Fruit fly (Drosophila melanogaster) whole organism, embryonic: ENCODE measurements around the gene CG17929.

Source experiments
- Blimp-1 ChIP-seq: fragments of 200-800 bp; sonication (Bioruptor generic); optimal IDR thresholded peaks from 3 replicates; lab custom pipeline; 2018; ENCODE audit warnings: missing biosample characterization, missing genetic modification characterization, mild to moderate bottlenecking, moderate library complexity, missing genetic modification reagents
- BtbVII ChIP-seq: fragments of 200-800 bp; sonication (Bioruptor generic); optimal IDR thresholded peaks from 3 replicates; lab custom pipeline; 2017; ENCODE audit warnings: missing biosample characterization, mild to moderate bottlenecking, missing genetic modification characterization
- CG11085 ChIP-seq: fragments of 200-800 bp; sonication (Bioruptor generic); IDR thresholded peaks from 2 replicates; pipeline ENCODE4 v1.3.6; 2022; ENCODE audit warnings: missing biosample characterization, missing genetic modification characterization
- CG12391 ChIP-seq: fragments of 200-800 bp; sonication (Bioruptor generic); optimal IDR thresholded peaks from 3 replicates; lab custom pipeline; 2018; ENCODE audit warnings: missing biosample characterization, mild to moderate bottlenecking, missing genetic modification characterization, moderate library complexity
- CG12744 ChIP-seq: fragments of 200-800 bp; sonication (Bioruptor generic); optimal IDR thresholded peaks from 2 replicates; lab custom pipeline; 2016; ENCODE audit warnings: missing biosample characterization, missing genetic modification characterization
- CG14667 ChIP-seq: fragments of 200-800 bp; sonication (Bioruptor generic); IDR thresholded peaks from 2 replicates; pipeline ENCODE4 v1.3.6; 2022; ENCODE audit warnings: missing biosample characterization, missing genetic modification characterization
- CG15011 ChIP-seq: fragments of 200-800 bp; sonication (Bioruptor generic); optimal IDR thresholded peaks from 3 replicates; lab custom pipeline; 2018; ENCODE audit warnings: missing biosample characterization, mild to moderate bottlenecking, missing genetic modification characterization
- CG15514 ChIP-seq: fragments of 200-800 bp; sonication (Bioruptor generic); optimal IDR thresholded peaks from 3 replicates; lab custom pipeline; 2017; ENCODE audit warnings: missing biosample characterization, missing genetic modification characterization, mild to moderate bottlenecking, moderate library complexity, missing genetic modification reagents
- CG15696 ChIP-seq: fragments of 200-800 bp; sonication (Bioruptor generic); optimal IDR thresholded peaks from 2 replicates; lab custom pipeline; 2019; ENCODE audit warnings: missing biosample characterization, mild to moderate bottlenecking, missing genetic modification characterization, moderate library complexity
- CG2875 ChIP-seq: fragments of 200-800 bp; sonication (Bioruptor generic); optimal IDR thresholded peaks from 2 replicates; lab custom pipeline; 2017; ENCODE audit warnings: missing biosample characterization, mild to moderate bottlenecking, missing genetic modification characterization, missing genetic modification reagents
- CG30020 ChIP-seq: fragments of 200-800 bp; optimal IDR thresholded peaks from 2 replicates; lab custom pipeline; 2019; ENCODE audit warnings: missing biosample characterization, mild to moderate bottlenecking, missing genetic modification characterization, moderate library complexity
- CG30403 ChIP-seq: fragments of 200-800 bp; sonication (Bioruptor generic); optimal IDR thresholded peaks from 3 replicates; lab custom pipeline; 2016; ENCODE audit warnings: missing biosample characterization, missing genetic modification characterization
- CG31388 ChIP-seq: fragments of 200-800 bp; sonication (Bioruptor generic); optimal IDR thresholded peaks from 2 replicates; lab custom pipeline; 2016; ENCODE audit warnings: missing biosample characterization, missing genetic modification characterization
- CG31441 ChIP-seq: fragments of 200-800 bp; sonication (Bioruptor generic); IDR thresholded peaks from 2 replicates; pipeline ENCODE4 v1.3.6; 2022; ENCODE audit warnings: missing biosample characterization, missing genetic modification characterization
- CG3163 ChIP-seq: fragments of 200-800 bp; sonication (Bioruptor generic); optimal IDR thresholded peaks from 3 replicates; lab custom pipeline; 2016; ENCODE audit warnings: missing biosample characterization, missing genetic modification characterization
- CG32772 ChIP-seq: fragments of 200-800 bp; sonication (Bioruptor generic); IDR thresholded peaks from 2 replicates; pipeline ENCODE4 v1.3.6; 2022; ENCODE audit warnings: missing biosample characterization, missing genetic modification characterization
- CG4404 ChIP-seq: fragments of 200-800 bp; sonication (Bioruptor generic); IDR thresholded peaks from 2 replicates; pipeline ENCODE4 v1.3.6; 2022; ENCODE audit warnings: missing biosample characterization, missing genetic modification characterization
- CG6791 ChIP-seq: fragments of 200-800 bp; sonication (Bioruptor generic); IDR thresholded peaks from 3 replicates; pipeline ENCODE4 v1.3.6; 2022; ENCODE audit warnings: missing biosample characterization, missing genetic modification characterization; ENCODE audit not compliant: partially characterized antibody
- CG7745 ChIP-seq: fragments of 200-800 bp; sonication (Bioruptor generic); optimal IDR thresholded peaks from 2 replicates; lab custom pipeline; 2018; ENCODE audit warnings: missing biosample characterization, mild to moderate bottlenecking, missing genetic modification characterization, moderate library complexity
- D19A ChIP-seq: fragments of 200-800 bp; optimal IDR thresholded peaks from 3 replicates; lab custom pipeline; 2019; ENCODE audit warnings: missing biosample characterization, mild to moderate bottlenecking, missing genetic modification characterization, moderate library complexity
- D19B ChIP-seq: fragments of 200-800 bp; sonication (Bioruptor generic); optimal IDR thresholded peaks from 2 replicates; lab custom pipeline; 2017; ENCODE audit warnings: missing biosample characterization, mild to moderate bottlenecking, missing genetic modification characterization
- Dip2 ChIP-seq: fragments of 200-800 bp; sonication (Bioruptor generic); IDR thresholded peaks from 2 replicates; pipeline ENCODE4 v1.3.6; 2022; ENCODE audit warnings: missing biosample characterization, missing genetic modification characterization
- Doc3 ChIP-seq: fragments of 200-800 bp; sonication (Bioruptor generic); IDR thresholded peaks from 3 replicates; pipeline ENCODE4 v1.3.6; 2022; ENCODE audit warnings: missing biosample characterization, missing genetic modification characterization; ENCODE audit not compliant: partially characterized antibody
- HLH3B ChIP-seq: fragments of 200-800 bp; sonication (Bioruptor generic); IDR thresholded peaks from 2 replicates; pipeline ENCODE4 v1.3.6; 2022; ENCODE audit warnings: missing biosample characterization, missing genetic modification characterization
- HLH4C ChIP-seq: fragments of 200-800 bp; sonication (Bioruptor generic); IDR thresholded peaks from 3 replicates; pipeline ENCODE4 v1.3.6; 2022; ENCODE audit warnings: missing biosample characterization, missing genetic modification characterization; ENCODE audit not compliant: partially characterized antibody
- Hey ChIP-seq: fragments of 200-800 bp; sonication (Bioruptor generic); optimal IDR thresholded peaks from 3 replicates; lab custom pipeline; 2018; ENCODE audit warnings: missing biosample characterization, mild to moderate bottlenecking, missing genetic modification characterization
- Kr ChIP-seq: fragments of 200-800 bp; sonication (Bioruptor generic); optimal IDR thresholded peaks from 2 replicates; lab custom pipeline; 2017; ENCODE audit warnings: missing biosample characterization, mild to moderate bottlenecking, missing genetic modification characterization
- MBD-R2 ChIP-seq: fragments of 200-800 bp; sonication (Bioruptor generic); IDR thresholded peaks from 2 replicates; pipeline ENCODE4 v1.3.6; 2022; ENCODE audit warnings: missing biosample characterization, missing genetic modification characterization
- Max ChIP-seq: fragments of 200-800 bp; sonication (Bioruptor generic); optimal IDR thresholded peaks from 2 replicates; lab custom pipeline; 2016; ENCODE audit warnings: missing biosample characterization, mild to moderate bottlenecking, missing genetic modification characterization
- Myb ChIP-seq: fragments of 200-800 bp; sonication (Bioruptor generic); optimal IDR thresholded peaks from 2 replicates; lab custom pipeline; 2016; ENCODE audit warnings: missing biosample characterization, missing genetic modification characterization
- Nf-YA ChIP-seq: fragments of 200-800 bp; sonication (Bioruptor generic); IDR thresholded peaks from 2 replicates; pipeline ENCODE4 v1.3.6; 2022; ENCODE audit warnings: missing biosample characterization, missing genetic modification characterization
- Ravus ChIP-seq: fragments of 200-800 bp; sonication (Bioruptor generic); IDR thresholded peaks from 2 replicates; pipeline ENCODE4 v1.3.6; 2022; ENCODE audit warnings: missing biosample characterization, missing genetic modification characterization
- Sry-β ChIP-seq: fragments of 200-800 bp; sonication (Bioruptor generic); optimal IDR thresholded peaks from 2 replicates; lab custom pipeline; 2018; ENCODE audit warnings: missing biosample characterization, mild to moderate bottlenecking, missing genetic modification characterization, moderate library complexity
- Stat92E ChIP-seq, 3 experiments: fragments of >200 bp in 2 of 3; fragments of 200-800 bp in 1 of 3; sonication (Bioruptor generic) in 1 of 3; optimal IDR thresholded peaks; 2 replicates each; lab custom pipeline; 2017 to 2019; ENCODE audit warnings: missing biosample characterization in 3 of 3, missing genetic modification characterization in 3 of 3, mild to moderate bottlenecking in 1 of 3, moderate library complexity in 1 of 3
- br ChIP-seq: fragments of >200 bp; optimal IDR thresholded peaks from 2 replicates; lab custom pipeline; 2017
- caup ChIP-seq: fragments of 200-800 bp; sonication (Bioruptor generic); optimal IDR thresholded peaks from 3 replicates; lab custom pipeline; 2017; ENCODE audit warnings: missing biosample characterization, mild to moderate bottlenecking, missing genetic modification characterization, moderate library complexity; ENCODE audit not compliant: severe bottlenecking
- gsb-n ChIP-seq: fragments of 200-800 bp; sonication (Bioruptor generic); optimal IDR thresholded peaks from 3 replicates; lab custom pipeline; 2018; ENCODE audit warnings: missing biosample characterization, mild to moderate bottlenecking, missing genetic modification characterization
- hbn ChIP-seq: fragments of 200-800 bp; sonication (Bioruptor generic); IDR thresholded peaks from 2 replicates; pipeline ENCODE4 v1.3.6; 2022; ENCODE audit warnings: missing biosample characterization, missing genetic modification characterization; ENCODE audit not compliant: partially characterized antibody
- hkb ChIP-seq, 2 experiments: fragments of 200-800 bp in 1 of 2; fragments of >200 bp in 1 of 2; sonication (Bioruptor generic) in 1 of 2; IDR thresholded peaks in 1 of 2; optimal IDR thresholded peaks in 1 of 2; 2 replicates each; pipeline versions ENCODE4 v1.3.6 to Lab custom; 2017 to 2022; ENCODE audit warnings: missing biosample characterization in 1 of 2, missing genetic modification characterization in 1 of 2
- inv ChIP-seq: fragments of 200-800 bp; sonication (Bioruptor generic); IDR thresholded peaks from 2 replicates; pipeline ENCODE4 v1.3.6; 2022; ENCODE audit warnings: missing biosample characterization, missing genetic modification characterization; ENCODE audit not compliant: partially characterized antibody
- nerfin-2 ChIP-seq: fragments of 200-800 bp; sonication (Bioruptor generic); IDR thresholded peaks from 2 replicates; pipeline ENCODE4 v1.3.6; 2022; ENCODE audit warnings: missing biosample characterization, missing genetic modification characterization; ENCODE audit not compliant: partially characterized antibody
- otp ChIP-seq: fragments of 200-800 bp; sonication (Bioruptor generic); IDR thresholded peaks from 3 replicates; pipeline ENCODE4, ENCODE4 v1.3.6; 2022; ENCODE audit warnings: missing biosample characterization, missing genetic modification characterization
- pan ChIP-seq, 4 experiments: fragments of >200 bp in 3 of 4; fragments of 200-800 bp in 1 of 4; sonication (Bioruptor generic) in 1 of 4; optimal IDR thresholded peaks in 3 of 4; IDR thresholded peaks in 1 of 4; 2 replicates each; pipeline versions ENCODE4 v1.3.6 to Lab custom; 2017 to 2022; ENCODE audit warnings: missing biosample characterization in 2 of 4, missing genetic modification characterization in 2 of 4, mixed read lengths in 1 of 4
- run ChIP-seq: fragments of 200-800 bp; sonication (Bioruptor generic); optimal IDR thresholded peaks from 3 replicates; lab custom pipeline; 2018; ENCODE audit warnings: missing biosample characterization, mild to moderate bottlenecking, missing genetic modification characterization
- slp2 ChIP-seq: fragments of 200-800 bp; sonication (Bioruptor generic); optimal IDR thresholded peaks from 2 replicates; lab custom pipeline; 2016; ENCODE audit warnings: missing biosample characterization, missing genetic modification characterization
- ttk ChIP-seq: fragments of 200-800 bp; sonication (Bioruptor generic); IDR thresholded peaks from 2 replicates; pipeline ENCODE4 v2.1.2; 2022; ENCODE audit warnings: missing biosample characterization, missing genetic modification characterization
- wek ChIP-seq: fragments of 200-800 bp; sonication (Bioruptor generic); optimal IDR thresholded peaks from 3 replicates; lab custom pipeline; 2018; ENCODE audit warnings: missing biosample characterization, mild to moderate bottlenecking, missing genetic modification characterization, moderate library complexity
- wor ChIP-seq: fragments of 200-800 bp; sonication (Bioruptor generic); IDR thresholded peaks from 2 replicates; pipeline ENCODE4 v1.3.6; 2022; ENCODE audit warnings: missing biosample characterization, missing genetic modification characterization

The CG17929 gene

DNA sequence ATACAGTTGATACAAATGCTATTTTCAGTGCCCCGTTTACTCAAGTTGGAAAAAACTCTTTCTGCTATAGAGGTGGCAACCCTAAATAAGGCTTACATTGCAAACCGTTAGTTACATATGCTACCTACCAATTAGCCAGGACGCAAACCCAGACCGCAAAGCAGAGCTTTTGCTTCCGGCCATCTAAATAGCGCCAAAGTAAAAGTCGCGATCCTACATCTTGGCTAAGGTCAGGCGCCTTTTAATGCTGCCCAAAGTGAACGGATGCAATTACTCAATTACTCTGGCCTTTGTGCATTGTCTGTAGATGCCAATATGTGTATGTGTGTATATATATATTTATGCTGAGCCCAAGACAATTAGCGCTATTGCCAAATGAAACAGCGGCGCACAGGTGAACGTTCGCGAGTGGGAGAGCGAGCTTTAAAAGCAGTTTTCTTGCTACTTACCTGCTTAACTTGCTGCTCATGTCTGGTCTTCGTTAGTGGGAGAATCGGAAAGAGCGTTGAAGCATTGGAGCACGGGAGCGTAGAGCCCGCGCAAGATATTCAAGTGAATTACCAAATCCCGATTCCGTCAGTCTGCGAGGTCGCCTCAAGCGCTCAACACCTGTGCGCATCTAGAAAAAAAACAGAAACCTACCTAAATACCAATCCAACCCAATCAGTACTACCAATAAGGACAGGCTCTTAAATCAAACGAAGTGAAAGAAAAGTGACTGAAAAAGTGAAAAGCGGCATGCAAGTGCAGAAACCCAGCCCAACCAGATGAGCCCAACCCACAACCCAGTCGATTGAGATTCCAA is 19.9 kb upstream of the CG17929 start, which contains the start of gene Zip89B (continued):
- TF ChIP-seq CG3163 (GFP tag; lab: Kevin White, UChicago) = peak; percentile 30
- no peak for TF ChIP-seq run (tag; lab: Kevin White, UChicago)
- TF ChIP-seq D19A (tag; lab: Kevin White, UChicago) = no peak
- TF ChIP-seq Stat92E (GFP tag; optimal IDR thresholded peaks at IDR 0.05; lab: Kevin White, UChicago) = no peak
- no peak for TF ChIP-seq CG2875
- TF ChIP-seq CG6791 (GFP tag; lab: Robert Waterston, UW) = no peak
- TF ChIP-seq CG30403 = no peak
- TF ChIP-seq CG31388 (GFP tag; lab: Kevin White, UChicago) = no peak
- TF ChIP-seq CG15696 (tag; lab: Kevin White, UChicago) = no peak
- TF ChIP-seq CG14667 (GFP tag; lab: Robert Waterston, UW) = no peak
- no peak for TF ChIP-seq nerfin-2 (GFP tag; lab: Robert Waterston, UW)
- no peak for TF ChIP-seq CG7745
- TF ChIP-seq br (lab: Kevin White, UChicago) = no peak
- TF ChIP-seq CG11085 (GFP tag; lab: Robert Waterston, UW) = no peak
- peak; percentile 61 for TF ChIP-seq Myb (GFP tag; lab: Kevin White, UChicago)
- TF ChIP-seq MBD-R2 (GFP tag; lab: Robert Waterston, UW) = no peak; the same call in 1 of the 2 replicates
- TF ChIP-seq Max (GFP tag; lab: Kevin White, UChicago) = no peak
- TF ChIP-seq CG4404 = no peak
- TF ChIP-seq Doc3 (GFP tag; lab: Robert Waterston, UW) = no peak
- no peak for TF ChIP-seq CG15011
- TF ChIP-seq Dip2 (GFP tag; lab: Robert Waterston, UW) = no peak
- TF ChIP-seq CG15514 (GFP tag; lab: Kevin White, UChicago) = peak; percentile 14
- TF ChIP-seq Sry-β (GFP tag; lab: Kevin White, UChicago) = no peak
- no peak for TF ChIP-seq gsb-n
- TF ChIP-seq Blimp-1 = no peak
- TF ChIP-seq CG12391 (tag; lab: Kevin White, UChicago) = no peak
- no peak for TF ChIP-seq CG30020
- no peak for TF ChIP-seq Nf-YA (GFP tag; lab: Robert Waterston, UW)
- peak; percentile 28 for TF ChIP-seq hkb (optimal IDR thresholded peaks at IDR 0.05; lab: Kevin White, UChicago)
- TF ChIP-seq hkb (GFP tag; IDR thresholded peaks at IDR 0.05; lab: Robert Waterston, UW) = no peak
- peak; percentile 10 for TF ChIP-seq D19B (GFP tag; lab: Kevin White, UChicago)
- TF ChIP-seq ttk (GFP tag; lab: Robert Waterston, UW) = no peak
- no peak for TF ChIP-seq pan (optimal IDR thresholded peaks at IDR 0.05; lab: Kevin White, UChicago)
- no peak for TF ChIP-seq pan (GFP tag; optimal IDR thresholded peaks at IDR 0.05 in 1 of 2, IDR thresholded peaks at IDR 0.05 in 1 of 2)
- TF ChIP-seq inv = no peak
- TF ChIP-seq CG32772 (GFP tag; lab: Robert Waterston, UW) = no peak
- TF ChIP-seq slp2 (GFP tag; lab: Kevin White, UChicago) = no peak
- TF ChIP-seq hbn (GFP tag; lab: Robert Waterston, UW) = no peak
- no peak for TF ChIP-seq CG31441 (GFP tag; lab: Robert Waterston, UW)
- no peak for TF ChIP-seq wor (GFP tag; lab: Robert Waterston, UW)
- no peak for TF ChIP-seq Kr
- TF ChIP-seq HLH4C (GFP tag; lab: Robert Waterston, UW) = no peak
- TF ChIP-seq BtbVII (GFP tag; lab: Kevin White, UChicago) = peak; percentile 53
- TF ChIP-seq HLH3B (GFP tag; lab: Robert Waterston, UW) = no peak
- TF ChIP-seq Hey (tag; lab: Kevin White, UChicago) = no peak
- no peak for TF ChIP-seq otp (GFP tag; lab: Robert Waterston, UW)
- peak; percentile 16 for TF ChIP-seq caup (GFP tag; lab: Kevin White, UChicago)
- TF ChIP-seq wek (GFP tag; lab: Kevin White, UChicago) = no peak
- TF ChIP-seq Ravus (GFP tag; lab: Robert Waterston, UW) = no peak
- no peak for TF ChIP-seq CG12744
